Fruit fly (Drosophila melanogaster): ENCODE data around the gene CG10700.

dm6 chr2L:19120984-19121383, 42.2 kb upstream of the CG10700 start:
- TF ChIP-seq Dll (optimal IDR thresholded peaks at IDR 0.05) (no peak), CG8478 (optimal IDR thresholded peaks at IDR 0.05) (no peak)

Data from whole organism.